Fruit fly (Drosophila melanogaster) whole organism, embryonic: Measurements from ENCODE around the gene Lcp65Ag3.

Experiments used
- ATbp ChIP-seq: fragments of 200-800 bp; sonication (Bioruptor generic); optimal IDR thresholded peaks from 2 replicates; lab custom pipeline; 2017; ENCODE audit warnings: missing biosample characterization, mild to moderate bottlenecking, missing genetic modification characterization, missing genetic modification reagents
- Atf6 ChIP-seq: fragments of 200-800 bp; sonication (Bioruptor generic); IDR thresholded peaks from 2 replicates; pipeline ENCODE4 v1.3.6; 2022; ENCODE audit warnings: missing biosample characterization, missing genetic modification characterization
- BEAF-32 ChIP-seq: fragments of 200-800 bp; sonication (Bioruptor generic); optimal IDR thresholded peaks from 3 replicates; lab custom pipeline; 2017; ENCODE audit warnings: missing biosample characterization, missing genetic modification characterization, mild to moderate bottlenecking, moderate library complexity, missing genetic modification reagents
- CG10147 ChIP-seq: fragments of 200-800 bp; sonication (Bioruptor generic); optimal IDR thresholded peaks from 2 replicates; lab custom pipeline; 2019; ENCODE audit warnings: missing biosample characterization, mild to moderate bottlenecking, missing genetic modification characterization, moderate library complexity
- CG10209 ChIP-seq: fragments of 200-800 bp; sonication (Bioruptor generic); optimal IDR thresholded peaks from 3 replicates; lab custom pipeline; 2017; ENCODE audit warnings: missing biosample characterization, mild to moderate bottlenecking, missing genetic modification characterization, missing genetic modification reagents
- CG10366 ChIP-seq: fragments of 200-800 bp; sonication (Bioruptor generic); IDR thresholded peaks from 2 replicates; pipeline ENCODE4 v1.3.6; 2022; ENCODE audit warnings: missing biosample characterization, missing genetic modification characterization
- CG10979 ChIP-seq: fragments of 200-800 bp; sonication (Bioruptor generic); optimal IDR thresholded peaks from 2 replicates; lab custom pipeline; 2018; ENCODE audit warnings: missing biosample characterization, mild to moderate bottlenecking, missing genetic modification characterization, moderate library complexity
- CG11696 ChIP-seq: fragments of 200-800 bp; sonication (Bioruptor generic); IDR thresholded peaks from 2 replicates; pipeline ENCODE4 v1.3.6; 2022; ENCODE audit warnings: missing biosample characterization, missing genetic modification characterization
- CG12942 ChIP-seq: fragments of 200-800 bp; sonication (Bioruptor generic); optimal IDR thresholded peaks from 3 replicates; lab custom pipeline; 2016; ENCODE audit warnings: missing biosample characterization, missing genetic modification characterization
- CG13123 ChIP-seq: fragments of 200-800 bp; sonication (Bioruptor generic); optimal IDR thresholded peaks from 2 replicates; lab custom pipeline; 2016; ENCODE audit warnings: missing biosample characterization, missing genetic modification characterization
- CG13287 ChIP-seq: fragments of 200-800 bp; sonication (Bioruptor generic); IDR thresholded peaks from 2 replicates; pipeline ENCODE4 v1.3.6; 2022; ENCODE audit warnings: missing biosample characterization, missing genetic modification characterization; ENCODE audit not compliant: partially characterized antibody
- CG15514 ChIP-seq: fragments of 200-800 bp; sonication (Bioruptor generic); optimal IDR thresholded peaks from 3 replicates; lab custom pipeline; 2017; ENCODE audit warnings: missing biosample characterization, missing genetic modification characterization, mild to moderate bottlenecking, moderate library complexity, missing genetic modification reagents
- CG1603 ChIP-seq: fragments of 200-800 bp; sonication (Bioruptor generic); optimal IDR thresholded peaks from 2 replicates; lab custom pipeline; 2019; ENCODE audit warnings: missing biosample characterization, mild to moderate bottlenecking, missing genetic modification characterization, moderate library complexity
- CG17385 ChIP-seq: fragments of 200-800 bp; sonication (Bioruptor generic); optimal IDR thresholded peaks from 3 replicates; lab custom pipeline; 2018; ENCODE audit warnings: missing biosample characterization, mild to moderate bottlenecking, missing genetic modification characterization
- CG3065 ChIP-seq: fragments of 200-800 bp; sonication (Bioruptor generic); optimal IDR thresholded peaks from 2 replicates; lab custom pipeline; 2016; ENCODE audit warnings: missing biosample characterization, missing genetic modification characterization
- CG4282 ChIP-seq: fragments of 200-800 bp; sonication (Bioruptor generic); optimal IDR thresholded peaks from 2 replicates; lab custom pipeline; 2016; ENCODE audit warnings: missing biosample characterization, missing genetic modification characterization
- CG4707 ChIP-seq: fragments of 200-800 bp; sonication (Bioruptor generic); optimal IDR thresholded peaks from 2 replicates; lab custom pipeline; 2018; ENCODE audit warnings: missing biosample characterization, mild to moderate bottlenecking, missing genetic modification characterization, moderate library complexity
- CG7963 ChIP-seq: fragments of 200-800 bp; sonication (Bioruptor generic); IDR thresholded peaks from 3 replicates; pipeline ENCODE4 v1.3.6; 2022; ENCODE audit warnings: missing biosample characterization, missing genetic modification characterization; ENCODE audit not compliant: partially characterized antibody
- CG8281 ChIP-seq: fragments of 200-800 bp; sonication (Bioruptor generic); optimal IDR thresholded peaks from 2 replicates; lab custom pipeline; 2018; ENCODE audit warnings: missing biosample characterization, mild to moderate bottlenecking, missing genetic modification characterization, moderate library complexity
- CG9215 ChIP-seq: fragments of 200-800 bp; sonication (Bioruptor generic); IDR thresholded peaks from 2 replicates; pipeline ENCODE4 v1.3.6; 2022; ENCODE audit warnings: missing biosample characterization, missing genetic modification characterization
- CG9797 ChIP-seq: fragments of 200-800 bp; sonication (Bioruptor generic); optimal IDR thresholded peaks from 3 replicates; lab custom pipeline; 2018; ENCODE audit warnings: missing biosample characterization, mild to moderate bottlenecking, missing genetic modification characterization
- Chrac-16 ChIP-seq: fragments of 200-800 bp; sonication (Bioruptor generic); optimal IDR thresholded peaks from 3 replicates; lab custom pipeline; 2016; ENCODE audit warnings: missing biosample characterization, missing genetic modification characterization
- D ChIP-seq, 2 experiments: fragments of 200-800 bp in 1 of 2; fragments of >200 bp in 1 of 2; sonication (Bioruptor generic) in 1 of 2; optimal IDR thresholded peaks; 2 replicates in 1 of 2; 3 replicates in 1 of 2; lab custom pipeline; 2017; ENCODE audit warnings: mild to moderate bottlenecking in 1 of 2, missing biosample characterization in 1 of 2, missing genetic modification characterization in 1 of 2, missing genetic modification reagents in 1 of 2
- Dll ChIP-seq: fragments of 200-800 bp; sonication (Bioruptor generic); IDR thresholded peaks from 4 replicates; pipeline ENCODE4 v1.3.6; 2022; ENCODE audit warnings: missing biosample characterization, missing genetic modification characterization; ENCODE audit not compliant: partially characterized antibody
- Hand ChIP-seq: fragments of 200-800 bp; sonication (Bioruptor generic); optimal IDR thresholded peaks from 2 replicates; lab custom pipeline; 2017; ENCODE audit warnings: mild to moderate bottlenecking, missing biosample characterization, missing genetic modification reagents, missing genetic modification characterization
- Sox102F ChIP-seq: fragments of 200-800 bp; sonication (Bioruptor generic); optimal IDR thresholded peaks from 2 replicates; lab custom pipeline; 2018; ENCODE audit warnings: missing biosample characterization, mild to moderate bottlenecking, missing genetic modification characterization, moderate library complexity
- Ssrp ChIP-seq: fragments of 200-800 bp; sonication (Bioruptor generic); optimal IDR thresholded peaks from 2 replicates; lab custom pipeline; 2018; ENCODE audit warnings: missing biosample characterization, mild to moderate bottlenecking, missing genetic modification characterization, moderate library complexity
- Trl ChIP-seq, 3 experiments: fragments of >200 bp in 2 of 3; fragments of 200-800 bp in 1 of 3; sonication (Bioruptor generic) in 1 of 3; optimal IDR thresholded peaks; 2 replicates in 1 of 3; 3 replicates in 2 of 3; lab custom pipeline; 2016 to 2017; ENCODE audit warnings: missing biosample characterization in 1 of 3, missing genetic modification characterization in 1 of 3
- btn ChIP-seq: fragments of 200-800 bp; sonication (Bioruptor generic); optimal IDR thresholded peaks from 2 replicates; lab custom pipeline; 2016; ENCODE audit warnings: missing biosample characterization, missing genetic modification characterization
- cato ChIP-seq: fragments of 200-800 bp; sonication (Bioruptor generic); optimal IDR thresholded peaks from 2 replicates; lab custom pipeline; 2016; ENCODE audit warnings: missing biosample characterization, missing genetic modification characterization, borderline replicate concordance
- cwo ChIP-seq: fragments of 200-800 bp; sonication (Bioruptor generic); optimal IDR thresholded peaks from 3 replicates; lab custom pipeline; 2017; ENCODE audit warnings: missing biosample characterization, missing genetic modification characterization, mild to moderate bottlenecking, moderate library complexity, missing genetic modification reagents
- dmrt99B ChIP-seq: fragments of 200-800 bp; sonication (Bioruptor generic); optimal IDR thresholded peaks from 2 replicates; lab custom pipeline; 2018; ENCODE audit warnings: missing biosample characterization, mild to moderate bottlenecking, missing genetic modification characterization, moderate library complexity
- emc ChIP-seq: fragments of 200-800 bp; sonication (Bioruptor generic); optimal IDR thresholded peaks from 2 replicates; lab custom pipeline; 2016; ENCODE audit warnings: missing biosample characterization, missing genetic modification characterization
- gcm ChIP-seq: fragments of 200-800 bp; sonication (Bioruptor generic); optimal IDR thresholded peaks from 2 replicates; lab custom pipeline; 2019; ENCODE audit warnings: missing biosample characterization, mild to moderate bottlenecking, missing genetic modification characterization, moderate library complexity
- ham ChIP-seq: fragments of 200-800 bp; sonication (Bioruptor generic); IDR thresholded peaks from 2 replicates; pipeline ENCODE4 v1.3.6; 2022; ENCODE audit warnings: missing biosample characterization, missing genetic modification characterization
- hkb ChIP-seq, 2 experiments: fragments of 200-800 bp in 1 of 2; fragments of >200 bp in 1 of 2; sonication (Bioruptor generic) in 1 of 2; IDR thresholded peaks in 1 of 2; optimal IDR thresholded peaks in 1 of 2; 2 replicates each; pipeline versions ENCODE4 v1.3.6 to Lab custom; 2017 to 2022; ENCODE audit warnings: missing biosample characterization in 1 of 2, missing genetic modification characterization in 1 of 2
- insv ChIP-seq, 2 experiments: fragments of 200-800 bp; sonication (Bioruptor generic); optimal IDR thresholded peaks; 3 replicates each; lab custom pipeline; 2016 to 2018; ENCODE audit warnings: missing biosample characterization in 2 of 2, missing genetic modification characterization in 2 of 2
- ken ChIP-seq: fragments of 200-800 bp; sonication (Bioruptor generic); IDR thresholded peaks from 3 replicates; pipeline ENCODE4 v1.3.6; 2022; ENCODE audit warnings: missing biosample characterization, missing genetic modification characterization
- klu ChIP-seq: fragments of 200-800 bp; sonication (Bioruptor generic); IDR thresholded peaks from 2 replicates; pipeline ENCODE4 v1.3.6; 2022; ENCODE audit warnings: missing biosample characterization, missing genetic modification characterization
- maf-S ChIP-seq: fragments of 200-800 bp; sonication (Bioruptor generic); optimal IDR thresholded peaks from 2 replicates; lab custom pipeline; 2016; ENCODE audit warnings: missing biosample characterization, missing genetic modification characterization
- nau ChIP-seq: fragments of 200-800 bp; sonication (Bioruptor generic); optimal IDR thresholded peaks from 3 replicates; lab custom pipeline; 2017; ENCODE audit warnings: missing biosample characterization, mild to moderate bottlenecking, missing genetic modification characterization, missing genetic modification reagents
- nom ChIP-seq: fragments of 200-800 bp; sonication (Bioruptor generic); optimal IDR thresholded peaks from 2 replicates; lab custom pipeline; 2017; ENCODE audit warnings: missing biosample characterization, missing genetic modification characterization, mild to moderate bottlenecking, moderate library complexity, missing genetic modification reagents
- odd ChIP-seq: fragments of 200-800 bp; sonication (Bioruptor generic); optimal IDR thresholded peaks from 2 replicates; lab custom pipeline; 2017; ENCODE audit warnings: missing biosample characterization, mild to moderate bottlenecking, missing genetic modification characterization
- pho ChIP-seq: fragments of 200-800 bp; sonication (Bioruptor generic); optimal IDR thresholded peaks from 2 replicates; lab custom pipeline; 2016; ENCODE audit warnings: missing biosample characterization, missing genetic modification characterization
- phol ChIP-seq: fragments of 200-800 bp; sonication (Bioruptor generic); optimal IDR thresholded peaks from 3 replicates; lab custom pipeline; 2018; ENCODE audit warnings: missing biosample characterization, mild to moderate bottlenecking, missing genetic modification characterization, moderate library complexity
- salm ChIP-seq: fragments of 200-800 bp; sonication (Bioruptor generic); optimal IDR thresholded peaks from 2 replicates; lab custom pipeline; 2018; ENCODE audit warnings: missing biosample characterization, mild to moderate bottlenecking, missing genetic modification characterization
- slp2 ChIP-seq: fragments of 200-800 bp; sonication (Bioruptor generic); optimal IDR thresholded peaks from 2 replicates; lab custom pipeline; 2016; ENCODE audit warnings: missing biosample characterization, missing genetic modification characterization
- tgo ChIP-seq: fragments of 200-800 bp; sonication (Bioruptor generic); IDR thresholded peaks from 3 replicates; pipeline ENCODE4 v1.3.6; 2022; ENCODE audit warnings: missing biosample characterization, missing genetic modification characterization

Lcp65Ag3 gene

dm6 chr3L:6085988-6086387 is 44.8 kb downstream of the Lcp65Ag3 start (continued):
- TF ChIP-seq Hand (GFP tag; lab: Kevin White, UChicago) (no peak), insv (GFP tag; optimal IDR thresholded peaks at IDR 0.05; lab: Kevin White, UChicago) (no peak), CG11696 (no peak), CG17385 (peak; percentile 10), cwo (GFP tag; lab: Kevin White, UChicago) (no peak), BEAF-32 (GFP tag; lab: Kevin White, UChicago) (no peak), gcm (no peak), CG4282 (GFP tag; lab: Kevin White, UChicago) (no peak), CG10366 (GFP tag; lab: Robert Waterston, UW) (0 out of 2 replicates have a peak, but pooled peaks have one; percentile 8), CG7963 (no peak), CG4707 (no peak), CG10147 (no peak), ham (no peak), ken (peak; percentile 21; the same call in 1 of the 3 replicates), Trl (optimal IDR thresholded peaks at IDR 0.05; lab: Kevin White, UChicago) (no peak), Trl (GFP tag; optimal IDR thresholded peaks at IDR 0.05; lab: Kevin White, UChicago) (no peak), klu (GFP tag; lab: Robert Waterston, UW) (no peak), hkb (optimal IDR thresholded peaks at IDR 0.05; lab: Kevin White, UChicago) (no peak), hkb (GFP tag; IDR thresholded peaks at IDR 0.05; lab: Robert Waterston, UW) (no peak), Sox102F (GFP tag; lab: Kevin White, UChicago) (peak; percentile 49), slp2 (GFP tag; lab: Kevin White, UChicago) (no peak), CG10209 (GFP tag; lab: Kevin White, UChicago) (peak; percentile 6), nom (no peak), tgo (GFP tag; lab: Robert Waterston, UW) (no peak), nau (no peak), Dll (GFP tag; lab: Robert Waterston, UW) (no peak), CG8281 (tag; lab: Kevin White, UChicago) (no peak), CG10979 (tag; lab: Kevin White, UChicago) (no peak), CG15514 (GFP tag; lab: Kevin White, UChicago) (no peak), btn (GFP tag; lab: Kevin White, UChicago) (no peak), CG13123 (no peak), dmrt99B (tag; lab: Kevin White, UChicago) (no peak), ATbp (GFP tag; lab: Kevin White, UChicago) (peak; percentile 27), CG9215 (GFP tag; lab: Robert Waterston, UW) (no peak), phol (tag; lab: Kevin White, UChicago) (no peak), Ssrp (peak; percentile 14), CG1603 (tag; lab: Kevin White, UChicago) (peak; percentile 46), salm (no peak), CG12942 (GFP tag; lab: Kevin White, UChicago) (no peak), CG3065 (no peak), emc (no peak), odd (GFP tag; lab: Kevin White, UChicago) (no peak), maf-S (GFP tag; lab: Kevin White, UChicago) (peak; percentile 15), CG13287 (no peak), pho (peak; percentile 38), CG9797 (GFP tag; lab: Kevin White, UChicago) (no peak), cato (GFP tag; lab: Kevin White, UChicago) (no peak), Atf6 (GFP tag; lab: Robert Waterston, UW) (peak; percentile 61), Chrac-16 (GFP tag; lab: Kevin White, UChicago) (peak; percentile 23), D (optimal IDR thresholded peaks at IDR 0.05; lab: Kevin White, UChicago) (no peak), D (GFP tag; optimal IDR thresholded peaks at IDR 0.05; lab: Kevin White, UChicago) (no peak)
